Worm (Caenorhabditis elegans) whole organism, L2 larva: ENCODE measurements around the gene cbp-1.

Experiments used
- C34F6.9 ChIP-seq: fragments of 150-350 bp; optimal IDR thresholded peaks from 2 replicates; lab custom pipeline; 2014; ENCODE audit warnings: missing biosample characterization, missing genetic modification characterization
- ZK546.5 ChIP-seq: sonication (generic microtip); optimal IDR thresholded peaks from 2 replicates; lab custom pipeline; 2017; ENCODE audit warnings: missing biosample characterization, missing genetic modification characterization
- alr-1 ChIP-seq: fragments of 150-350 bp; optimal IDR thresholded peaks from 2 replicates; lab custom pipeline; 2014; ENCODE audit warnings: missing biosample characterization, missing genetic modification characterization
- ama-1 ChIP-seq: fragments of 150-350 bp; optimal IDR thresholded peaks from 2 replicates; lab custom pipeline; 2018; ENCODE audit warnings: inconsistent platforms
- blmp-1 ChIP-seq: sonication (generic microtip); optimal IDR thresholded peaks from 2 replicates; lab custom pipeline; 2017; ENCODE audit warnings: missing genetic modification characterization, mild to moderate bottlenecking, missing compliant biosample characterization, antibody characterized with exemption, moderate library complexity; ENCODE audit not compliant: insufficient read depth
- crh-2 ChIP-seq: sonication (generic microtip); optimal IDR thresholded peaks from 2 replicates; lab custom pipeline; 2017; ENCODE audit warnings: missing biosample characterization, missing genetic modification characterization
- lin-39 ChIP-seq: fragments of 150-350 bp; optimal IDR thresholded peaks from 2 replicates; lab custom pipeline; 2014; ENCODE audit warnings: missing biosample characterization, missing genetic modification reagents, missing genetic modification characterization
- nhr-12 ChIP-seq: fragments of 150-350 bp; optimal IDR thresholded peaks from 2 replicates; lab custom pipeline; 2014; ENCODE audit warnings: missing biosample characterization, missing genetic modification characterization
- snpc-4 ChIP-seq: fragments of 150-350 bp; optimal IDR thresholded peaks from 2 replicates; lab custom pipeline; 2014; ENCODE audit warnings: missing biosample characterization, missing genetic modification characterization
- ztf-11 ChIP-seq: sonication (generic microtip); optimal IDR thresholded peaks from 2 replicates; lab custom pipeline; 2017; ENCODE audit warnings: missing biosample characterization, missing genetic modification characterization

DNA sequence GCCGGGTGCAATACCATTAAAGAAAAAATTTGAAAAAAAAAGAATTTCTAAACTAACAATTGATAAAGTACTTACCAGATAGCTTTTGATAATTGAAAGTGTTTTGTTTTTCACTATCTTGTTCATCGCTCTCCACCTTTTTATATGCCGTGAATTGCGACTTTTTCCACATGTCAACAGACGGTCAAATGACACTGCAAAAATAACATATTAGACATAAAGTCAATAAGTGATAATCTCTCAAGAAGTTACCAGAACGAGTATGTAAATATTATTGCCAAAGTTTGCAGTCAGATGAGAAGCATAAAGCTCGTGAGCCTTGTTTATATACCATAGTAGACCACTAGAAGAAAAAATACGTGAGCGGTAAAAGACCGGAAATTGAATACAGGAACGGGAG is 30.5 kb upstream of the cbp-1 start, which contains the start of gene dao-6:
- TF ChIP-seq lin-39 (tag; lab: Kevin White, UChicago) (no peak), ZK546.5 (tag; lab: Kevin White, UChicago) (no peak), snpc-4 (tag; lab: Kevin White, UChicago) (no peak), crh-2 (tag; lab: Kevin White, UChicago) (no peak), ztf-11 (no peak), alr-1 (tag; lab: Kevin White, UChicago) (no peak), C34F6.9 (tag; lab: Kevin White, UChicago) (no peak), blmp-1 (tag; lab: Kevin White, UChicago) (no peak), nhr-12 (no peak), ama-1 (lab: Kevin White, UChicago) (no peak)
